Worm (Caenorhabditis elegans) whole organism, L3 larva: ENCODE data around the gene F14H12.2.

ENCODE experiments used
- ZK546.5 ChIP-seq: sonication (generic microtip); optimal IDR thresholded peaks from 2 replicates; lab custom pipeline; 2017; ENCODE audit warnings: missing biosample characterization, missing genetic modification characterization
- ama-1 ChIP-seq: fragments of 150-350 bp; optimal IDR thresholded peaks from 2 replicates; lab custom pipeline; 2018
- nhr-23 ChIP-seq: fragments of 150-350 bp; optimal IDR thresholded peaks from 2 replicates; lab custom pipeline; 2014; ENCODE audit warnings: missing biosample characterization, missing genetic modification reagents, missing genetic modification characterization
- nhr-237 ChIP-seq: fragments of 150-350 bp; optimal IDR thresholded peaks from 2 replicates; lab custom pipeline; 2014; ENCODE audit warnings: missing biosample characterization, missing genetic modification characterization
- sea-2 ChIP-seq: fragments of 150-350 bp; sonication (generic microtip); optimal IDR thresholded peaks from 4 replicates; lab custom pipeline; 2014; ENCODE audit warnings: missing biosample characterization, missing genetic modification reagents, missing genetic modification characterization
- unc-39 ChIP-seq: sonication (generic microtip); optimal IDR thresholded peaks from 4 replicates; lab custom pipeline; 2017; ENCODE audit warnings: missing biosample characterization, missing genetic modification characterization

ce11 chrX:4368800-4369199, 18.5 kb downstream of the F14H12.2 start, which contains the start of gene R160.4:
- no peak for TF ChIP-seq ZK546.5 (tag; lab: Kevin White, UChicago)
- TF ChIP-seq sea-2 (GFP tag; lab: Kevin White, UChicago), result no peak
- no peak for TF ChIP-seq ama-1 (lab: Kevin White, UChicago)
- TF ChIP-seq unc-39, result no peak
- no peak for TF ChIP-seq nhr-237 (tag; lab: Kevin White, UChicago)
- no peak for TF ChIP-seq nhr-23 (tag; lab: Kevin White, UChicago)
